Worm (Caenorhabditis elegans): Measurements from ENCODE around the gene Y22D7AL.6.

Gene Y22D7AL.6

DNA sequence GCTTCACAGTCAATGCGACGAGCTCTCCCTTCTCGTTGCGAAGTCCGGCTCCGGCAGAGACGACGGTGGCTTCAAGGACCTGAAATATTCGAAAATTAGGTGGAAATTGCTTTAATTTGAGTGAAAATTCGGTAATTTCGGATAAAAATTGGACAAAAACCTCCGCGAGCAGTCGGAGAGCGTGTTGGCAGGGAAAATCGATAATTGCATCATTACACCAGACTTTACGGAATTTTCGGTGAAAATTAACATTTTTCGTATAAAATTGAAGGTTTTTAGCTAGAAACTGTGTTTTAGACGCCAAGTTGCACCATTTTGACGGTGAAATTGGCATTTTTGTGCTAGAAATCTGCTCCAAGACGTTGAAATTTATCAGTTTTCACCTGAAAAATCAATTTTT lies 13.6 kb downstream of the Y22D7AL.6 start:
- TF ChIP-seq hmg-4 (GFP tag; optimal IDR thresholded peaks at IDR 0.05) (no peak), B0310.2 (tag; optimal IDR thresholded peaks at IDR 0.05) (no peak), pes-1 (GFP tag; IDR thresholded peaks at IDR 0.05) (no peak), hmbx-1 (tag; optimal IDR thresholded peaks at IDR 0.05) (no peak), tra-4 (tag; optimal IDR thresholded peaks at IDR 0.05) (no peak), tbx-11 (GFP tag; IDR thresholded peaks at IDR 0.05) (no peak), sea-1 (GFP tag; conservative IDR thresholded peaks at IDR 0.05) (no peak), flt-1 (GFP tag; IDR thresholded peaks at IDR 0.05) (no peak), hnd-1 (tag; optimal IDR thresholded peaks at IDR 0.05) (no peak), ceh-13 (GFP tag; optimal IDR thresholded peaks at IDR 0.05) (no peak)

DNA sequence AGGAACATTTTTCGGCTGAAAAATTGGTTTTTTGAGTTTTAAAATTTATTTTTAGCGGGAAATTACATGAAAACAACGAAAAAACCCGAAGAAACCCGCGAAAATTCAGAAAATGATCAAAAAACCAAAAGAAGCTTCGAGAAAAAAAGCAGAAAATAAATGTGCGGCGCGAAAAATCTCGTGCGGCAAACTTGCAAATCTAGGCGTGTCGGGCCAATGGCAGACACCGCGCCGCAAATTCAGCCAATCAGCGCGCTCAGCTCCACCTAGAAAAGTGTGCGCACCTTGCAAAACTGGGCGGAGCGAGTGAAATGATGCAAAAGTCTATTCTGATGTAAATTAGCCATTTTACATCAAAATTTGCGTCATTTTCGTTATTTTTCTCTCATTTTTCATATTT lies 14.2 kb downstream of the Y22D7AL.6 start, which contains the start of gene Y22D7AL.10:
Y22D7AL.10 (minus strand) TSS at position 15 of the 400 bp plus-strand sequence.
- TF ChIP-seq hmbx-1 (tag; optimal IDR thresholded peaks at IDR 0.05) (peak; percentile 17), pes-1 (GFP tag; IDR thresholded peaks at IDR 0.05) (peak; percentile 83), ama-1 (optimal IDR thresholded peaks at IDR 0.05) (no peak), ets-7 (tag; optimal IDR thresholded peaks at IDR 0.05) (peak; percentile 68), tbx-11 (GFP tag; IDR thresholded peaks at IDR 0.05) (peak; percentile 72), ceh-13 (GFP tag; optimal IDR thresholded peaks at IDR 0.05) (peak; percentile 68), B0310.2 (tag; optimal IDR thresholded peaks at IDR 0.05) (peak; percentile 44), hnd-1 (tag; optimal IDR thresholded peaks at IDR 0.05) (peak; percentile 58), F13C5.2 (tag; optimal IDR thresholded peaks at IDR 0.05) (peak; percentile 92), flt-1 (GFP tag; IDR thresholded peaks at IDR 0.05) (peak; percentile 67), tbx-37 (GFP tag; conservative IDR thresholded peaks at IDR 0.05) (peak; percentile 25; the same call in 1 of the 2 replicates), aly-1 (tag; optimal IDR thresholded peaks at IDR 0.05) (peak; percentile 41), ceh-36 (tag; optimal IDR thresholded peaks at IDR 0.05) (peak; percentile 75), tra-4 (tag; optimal IDR thresholded peaks at IDR 0.05) (peak; percentile 57), scrt-1 (GFP tag; IDR thresholded peaks at IDR 0.05) (peak; percentile 77), hmg-4 (GFP tag; optimal IDR thresholded peaks at IDR 0.05) (peak; percentile 87), sea-1 (GFP tag; conservative IDR thresholded peaks at IDR 0.05) (peak; percentile 82)

DNA sequence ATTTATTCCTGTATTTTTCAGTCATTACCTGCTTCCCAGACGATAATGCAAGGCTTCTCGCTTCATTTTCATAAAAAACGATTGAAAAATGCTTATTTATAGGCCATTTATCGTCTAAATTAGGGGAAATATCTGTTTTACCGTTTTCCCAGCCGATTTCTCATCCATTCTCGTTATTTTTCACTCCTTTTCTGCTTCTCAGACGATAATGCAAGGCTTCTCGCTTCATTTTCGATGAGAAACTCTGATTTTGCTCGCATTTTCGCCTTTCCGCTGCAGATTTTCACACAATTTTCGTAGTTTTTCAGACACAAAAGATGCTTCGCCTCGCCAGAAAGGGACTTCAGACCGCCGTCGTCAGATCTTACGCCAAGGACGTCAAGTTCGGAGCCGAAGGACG lies 14.7 kb downstream of the Y22D7AL.6 start, which contains the start of gene hsp-60:
hsp-60 (plus strand) TSS at position 301 of the 400 bp plus-strand sequence.
- TF ChIP-seq ets-7 (tag; optimal IDR thresholded peaks at IDR 0.05) (no peak), sea-1 (GFP tag; conservative IDR thresholded peaks at IDR 0.05) (no peak), hmg-4 (GFP tag; optimal IDR thresholded peaks at IDR 0.05) (no peak), ceh-36 (tag; optimal IDR thresholded peaks at IDR 0.05) (no peak), hnd-1 (tag; optimal IDR thresholded peaks at IDR 0.05) (no peak), tbx-37 (GFP tag; conservative IDR thresholded peaks at IDR 0.05) (no peak), pes-1 (GFP tag; IDR thresholded peaks at IDR 0.05) (no peak)

DNA sequence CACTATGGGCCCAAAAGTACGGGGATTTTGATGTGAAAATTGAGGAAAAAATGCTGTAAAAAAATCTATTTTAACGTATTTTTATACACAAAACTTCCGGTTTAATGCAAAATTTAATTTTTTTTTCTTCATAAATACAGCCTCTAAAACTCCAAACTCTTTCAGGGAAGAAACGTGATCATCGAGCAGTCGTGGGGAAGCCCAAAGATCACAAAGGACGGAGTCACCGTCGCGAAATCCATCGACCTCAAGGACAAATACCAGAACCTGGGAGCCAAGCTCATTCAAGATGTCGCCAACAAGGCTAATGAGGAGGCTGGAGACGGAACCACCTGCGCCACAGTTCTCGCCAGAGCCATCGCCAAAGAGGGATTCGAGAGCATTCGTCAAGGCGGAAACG lies 15.2 kb downstream of the Y22D7AL.6 start:
- TF ChIP-seq ceh-36 (tag; optimal IDR thresholded peaks at IDR 0.05): no peak
- TF ChIP-seq scrt-1 (GFP tag; IDR thresholded peaks at IDR 0.05): no peak
- TF ChIP-seq sea-1 (GFP tag; conservative IDR thresholded peaks at IDR 0.05): no peak
- no peak for TF ChIP-seq ama-1 (optimal IDR thresholded peaks at IDR 0.05)
- no peak for TF ChIP-seq tbx-11 (GFP tag; IDR thresholded peaks at IDR 0.05)
- TF ChIP-seq ceh-13 (GFP tag; optimal IDR thresholded peaks at IDR 0.05): no peak
- no peak for TF ChIP-seq aly-1 (tag; optimal IDR thresholded peaks at IDR 0.05)
- TF ChIP-seq hnd-1 (tag; optimal IDR thresholded peaks at IDR 0.05): no peak
- TF ChIP-seq F13C5.2 (tag; optimal IDR thresholded peaks at IDR 0.05): no peak
- no peak for TF ChIP-seq B0310.2 (tag; optimal IDR thresholded peaks at IDR 0.05)
- TF ChIP-seq pes-1 (GFP tag; IDR thresholded peaks at IDR 0.05): no peak
- TF ChIP-seq hmbx-1 (tag; optimal IDR thresholded peaks at IDR 0.05): no peak
- no peak for TF ChIP-seq tbx-37 (GFP tag; conservative IDR thresholded peaks at IDR 0.05)
- no peak for TF ChIP-seq flt-1 (GFP tag; IDR thresholded peaks at IDR 0.05)
- no peak for TF ChIP-seq hmg-4 (GFP tag; optimal IDR thresholded peaks at IDR 0.05)
- TF ChIP-seq tra-4 (tag; optimal IDR thresholded peaks at IDR 0.05): no peak

DNA sequence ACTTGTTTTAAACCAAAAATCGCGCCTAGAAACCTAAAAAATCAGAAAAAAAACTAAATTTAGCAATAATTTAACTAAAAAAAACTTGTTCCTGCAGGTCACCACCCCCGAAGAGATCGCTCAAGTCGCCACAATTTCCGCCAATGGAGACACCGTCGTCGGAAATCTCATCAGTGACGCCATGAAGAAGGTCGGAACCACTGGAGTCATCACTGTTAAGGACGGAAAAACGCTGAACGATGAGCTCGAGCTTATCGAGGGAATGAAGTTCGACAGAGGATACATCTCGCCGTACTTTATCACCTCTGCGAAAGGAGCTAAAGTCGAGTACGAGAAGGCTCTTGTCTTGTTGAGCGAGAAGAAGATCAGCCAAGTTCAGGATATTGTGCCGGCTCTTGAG lies 16.6 kb downstream of the Y22D7AL.6 start:
- TF ChIP-seq pes-1 (GFP tag; IDR thresholded peaks at IDR 0.05): no peak

DNA sequence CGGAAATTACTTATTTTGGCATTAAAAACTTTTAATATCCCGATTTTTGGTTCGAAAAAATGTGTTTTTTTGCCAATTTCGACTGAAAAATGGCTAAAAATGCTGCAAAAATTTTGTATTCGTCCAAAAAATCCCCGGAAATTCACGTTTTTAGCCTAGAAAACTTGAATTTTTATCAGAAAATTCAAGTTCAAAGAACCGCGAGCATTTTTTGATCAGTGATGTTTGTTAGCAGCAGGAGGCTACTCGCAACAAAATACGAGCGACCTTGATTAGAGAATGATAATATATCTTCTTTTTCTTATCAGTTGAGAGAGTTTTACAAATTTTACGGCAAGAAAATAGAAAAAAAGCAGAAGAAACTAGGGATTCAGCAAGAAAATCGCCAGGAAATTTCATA lies 17.6 kb downstream of the Y22D7AL.6 start:
- TF ChIP-seq scrt-1 (GFP tag; IDR thresholded peaks at IDR 0.05) (no peak), hmbx-1 (tag; optimal IDR thresholded peaks at IDR 0.05) (no peak), hmg-4 (GFP tag; optimal IDR thresholded peaks at IDR 0.05) (no peak), ceh-36 (tag; optimal IDR thresholded peaks at IDR 0.05) (no peak), ama-1 (optimal IDR thresholded peaks at IDR 0.05) (no peak)

DNA sequence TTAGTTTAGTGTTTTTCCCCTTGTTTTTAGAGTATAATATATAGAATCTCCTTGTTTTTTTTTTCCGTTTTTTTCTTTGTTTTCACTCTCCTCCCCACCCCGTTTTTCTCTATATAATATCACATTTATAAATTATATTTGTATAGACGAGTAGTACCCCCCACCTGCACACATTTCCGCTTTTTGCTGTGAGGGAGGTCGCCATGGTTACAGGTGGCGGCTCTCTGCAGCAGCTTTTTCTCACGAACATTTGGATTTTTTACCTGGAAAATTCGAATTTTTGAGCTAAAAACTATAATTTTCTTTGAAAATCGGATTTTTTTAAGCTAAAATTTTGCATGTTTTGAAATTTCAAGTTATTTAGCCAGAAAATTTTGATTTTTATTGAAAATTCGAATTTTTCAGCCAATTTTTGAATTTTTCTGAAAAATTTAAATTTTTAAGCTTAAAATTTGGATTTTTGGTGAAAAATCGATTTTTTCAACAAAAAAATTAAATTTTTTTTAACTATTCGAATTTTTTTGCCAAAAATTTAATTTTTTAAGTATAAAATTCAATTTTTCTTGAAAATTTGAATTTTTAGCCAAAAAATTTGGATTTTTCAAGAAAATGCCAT lies 21.0 kb downstream of the Y22D7AL.6 start:
- TF ChIP-seq scrt-1 (GFP tag; IDR thresholded peaks at IDR 0.05): no peak
- no peak for TF ChIP-seq hnd-1 (tag; optimal IDR thresholded peaks at IDR 0.05)
- TF ChIP-seq F13C5.2 (tag; optimal IDR thresholded peaks at IDR 0.05): no peak
- TF ChIP-seq hmbx-1 (tag; optimal IDR thresholded peaks at IDR 0.05): no peak
- no peak for TF ChIP-seq sea-1 (GFP tag; conservative IDR thresholded peaks at IDR 0.05)
- TF ChIP-seq aly-1 (tag; optimal IDR thresholded peaks at IDR 0.05): no peak
- no peak for TF ChIP-seq tbx-37 (GFP tag; conservative IDR thresholded peaks at IDR 0.05)
- no peak for TF ChIP-seq ets-7 (tag; optimal IDR thresholded peaks at IDR 0.05)
- TF ChIP-seq ceh-36 (tag; optimal IDR thresholded peaks at IDR 0.05): no peak
- no peak for TF ChIP-seq ama-1 (optimal IDR thresholded peaks at IDR 0.05)
- TF ChIP-seq tbx-11 (GFP tag; IDR thresholded peaks at IDR 0.05): no peak
- TF ChIP-seq B0310.2 (tag; optimal IDR thresholded peaks at IDR 0.05): no peak
- TF ChIP-seq flt-1 (GFP tag; IDR thresholded peaks at IDR 0.05): no peak
- no peak for TF ChIP-seq tra-4 (tag; optimal IDR thresholded peaks at IDR 0.05)

DNA sequence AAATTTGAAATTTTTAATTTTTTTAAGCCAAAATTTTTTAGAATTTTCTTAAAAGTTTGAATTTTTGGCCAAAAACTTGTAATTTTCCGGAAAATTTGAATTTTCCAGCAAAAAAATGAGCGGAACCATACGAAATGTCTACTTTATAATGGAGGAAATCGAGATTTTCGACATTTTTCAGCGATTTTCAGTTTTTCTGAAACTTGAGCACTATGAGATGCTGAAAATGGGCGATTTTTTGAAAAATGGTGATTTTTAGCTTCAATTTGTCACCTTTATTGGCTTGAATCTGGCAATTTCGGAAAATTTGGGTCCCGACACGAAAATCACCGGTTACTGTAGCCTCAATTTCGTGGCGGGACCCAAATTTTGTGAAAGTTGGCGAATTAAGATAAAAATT lies 21.8 kb downstream of the Y22D7AL.6 start, which contains the start of gene Y22D7AL.4:
Y22D7AL.4 (plus strand) TSS at position 109 of the 400 bp plus-strand sequence.
- TF ChIP-seq tbx-11 (GFP tag; IDR thresholded peaks at IDR 0.05) (no peak), tbx-37 (GFP tag; conservative IDR thresholded peaks at IDR 0.05) (no peak), pes-1 (GFP tag; IDR thresholded peaks at IDR 0.05) (no peak), hmg-4 (GFP tag; optimal IDR thresholded peaks at IDR 0.05) (no peak), scrt-1 (GFP tag; IDR thresholded peaks at IDR 0.05) (no peak), ets-7 (tag; optimal IDR thresholded peaks at IDR 0.05) (no peak), sea-1 (GFP tag; conservative IDR thresholded peaks at IDR 0.05) (no peak), tra-4 (tag; optimal IDR thresholded peaks at IDR 0.05) (no peak), hmbx-1 (tag; optimal IDR thresholded peaks at IDR 0.05) (no peak), F13C5.2 (tag; optimal IDR thresholded peaks at IDR 0.05) (no peak), aly-1 (tag; optimal IDR thresholded peaks at IDR 0.05) (no peak)

Measured in whole organism, early embryonic.